Worm (Caenorhabditis elegans): ENCODE results near the gene sdz-37.

sdz-37 gene

ce11 chrII:10446814-10447213, 17.9 kb upstream of the sdz-37 start:
- TF ChIP-seq nhr-28 (tag; optimal IDR thresholded peaks at IDR 0.05) (no peak), rnt-1 (tag; optimal IDR thresholded peaks at IDR 0.05) (peak; percentile 52), pax-3 (tag; optimal IDR thresholded peaks at IDR 0.05) (no peak), swsn-7 (tag; optimal IDR thresholded peaks at IDR 0.05) (no peak), fkh-8 (tag; optimal IDR thresholded peaks at IDR 0.05) (no peak), tbx-2 (tag; optimal IDR thresholded peaks at IDR 0.05) (no peak), dpl-1 (GFP tag; optimal IDR thresholded peaks at IDR 0.05) (peak in 1 of 3 experiments; percentile 20), pag-3 (tag; optimal IDR thresholded peaks at IDR 0.05; ENCODE audit: borderline replicate concordance, insufficient read depth) (no peak)

DNA sequence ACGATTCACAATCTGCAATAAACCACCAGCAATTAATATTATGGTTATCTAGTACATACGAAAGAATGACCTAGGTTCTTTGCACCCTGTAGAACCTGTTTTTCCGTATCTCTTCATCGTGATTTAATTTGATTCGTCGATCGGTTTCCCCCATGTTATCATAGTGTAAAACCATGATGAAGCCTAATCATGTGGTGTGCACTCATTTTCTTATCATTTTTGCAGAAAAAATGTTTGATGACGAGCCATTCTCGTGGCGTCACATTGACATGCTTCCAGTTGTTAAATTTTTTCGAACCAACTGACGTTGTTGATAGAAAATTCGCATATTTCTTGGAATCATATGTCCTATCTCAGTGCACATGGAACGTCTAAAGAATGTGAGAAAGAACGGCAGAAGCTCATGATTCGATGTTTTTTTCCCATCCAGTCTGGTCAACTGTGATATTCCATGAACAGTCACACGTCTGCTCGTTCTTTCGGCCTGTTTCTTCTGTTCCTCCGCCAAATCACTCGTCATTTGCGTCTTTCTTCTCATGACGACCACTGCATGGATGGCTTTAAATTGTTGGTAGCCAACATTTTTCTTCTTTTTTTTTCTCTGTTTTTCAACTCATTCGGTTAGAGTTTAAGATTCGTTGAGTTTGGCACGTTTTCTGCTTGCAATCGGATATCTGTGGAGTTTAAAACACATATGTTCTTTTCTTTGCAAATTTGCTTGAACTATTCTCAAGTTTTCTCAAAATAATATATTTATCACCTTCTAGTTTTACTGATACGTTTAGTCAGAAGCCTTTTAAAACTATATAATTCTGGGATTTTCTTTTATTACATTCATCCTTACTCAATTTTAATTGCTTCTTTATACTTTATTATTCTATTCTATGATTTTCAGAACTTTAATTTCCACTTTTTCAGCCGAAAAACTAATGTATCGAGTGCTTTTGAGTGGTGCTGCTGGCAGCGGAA, 17.0 kb upstream of the sdz-37 start, which contains the start of gene ZK673.2:
ZK673.2 (plus strand) TSS at position 919 of the 969 bp plus-strand sequence.
- TF ChIP-seq egl-13 (tag; optimal IDR thresholded peaks at IDR 0.05), result no peak
- TF ChIP-seq fkh-4 (tag; optimal IDR thresholded peaks at IDR 0.05; ENCODE audit: borderline replicate concordance), result no peak
- peak; percentile 3 for TF ChIP-seq rnt-1 (tag; optimal IDR thresholded peaks at IDR 0.05)
- no peak for TF ChIP-seq C16A3.4 (tag; optimal IDR thresholded peaks at IDR 0.05)
- no peak for TF ChIP-seq unc-30 (tag; optimal IDR thresholded peaks at IDR 0.05)
- TF ChIP-seq nhr-76 (tag; optimal IDR thresholded peaks at IDR 0.05), result no peak
- TF ChIP-seq nhr-19 (GFP tag; conservative IDR thresholded peaks at IDR 0.05), result peak; percentile 45; the same call in 1 of the 2 replicates
- no peak for TF ChIP-seq nhr-47 (tag; optimal IDR thresholded peaks at IDR 0.05)
- no peak for TF ChIP-seq unc-98 (GFP tag; IDR thresholded peaks at IDR 0.05)
- TF ChIP-seq tbx-2 (tag; optimal IDR thresholded peaks at IDR 0.05), result no peak
- no peak for TF ChIP-seq aly-2 (tag; optimal IDR thresholded peaks at IDR 0.05)
- TF ChIP-seq ztf-4 (tag; optimal IDR thresholded peaks at IDR 0.05), result no peak
- TF ChIP-seq Y116A8C.19 (tag; optimal IDR thresholded peaks at IDR 0.05; ENCODE audit: borderline replicate concordance), result no peak
- no peak for TF ChIP-seq egl-27 (tag; optimal IDR thresholded peaks at IDR 0.05)
- TF ChIP-seq nhr-84 (tag; optimal IDR thresholded peaks at IDR 0.05), result no peak
- no peak; the same call in 1 of the 2 replicates for TF ChIP-seq ceh-88 (GFP tag; IDR thresholded peaks at IDR 0.05)
- TF ChIP-seq pag-3 (tag; optimal IDR thresholded peaks at IDR 0.05; ENCODE audit: borderline replicate concordance, insufficient read depth), result no peak
- TF ChIP-seq tlp-1 (tag; optimal IDR thresholded peaks at IDR 0.05), result no peak
- peak in 1 of 2 experiments; percentile 53 for TF ChIP-seq lsy-2 (tag; optimal IDR thresholded peaks at IDR 0.05)
- peak; percentile 75 for TF ChIP-seq nhr-71 (tag; optimal IDR thresholded peaks at IDR 0.05)
- peak; percentile 46 for TF ChIP-seq nhr-90 (tag; optimal IDR thresholded peaks at IDR 0.05; ENCODE audit: poor library complexity)
- TF ChIP-seq C04F5.9 (tag; optimal IDR thresholded peaks at IDR 0.05), result no peak
- TF ChIP-seq dsc-1 (tag; optimal IDR thresholded peaks at IDR 0.05), result no peak
- TF ChIP-seq ztf-11 (tag; optimal IDR thresholded peaks at IDR 0.05), result no peak
- no peak for TF ChIP-seq snpc-4 (tag; optimal IDR thresholded peaks at IDR 0.05)
- no peak for TF ChIP-seq nhr-28 (tag; optimal IDR thresholded peaks at IDR 0.05)
- no peak for TF ChIP-seq mef-2 (tag; optimal IDR thresholded peaks at IDR 0.05)
- TF ChIP-seq F16B12.6 (tag; optimal IDR thresholded peaks at IDR 0.05), result no peak
- no peak for TF ChIP-seq isw-1 (GFP tag; IDR thresholded peaks at IDR 0.05)
- no peak for TF ChIP-seq sptf-1 (tag; optimal IDR thresholded peaks at IDR 0.05)
- peak; percentile 38 for TF ChIP-seq mep-1 (tag; optimal IDR thresholded peaks at IDR 0.05)
- no peak for TF ChIP-seq unc-130 (tag; optimal IDR thresholded peaks at IDR 0.05)
- no peak for TF ChIP-seq sup-37 (GFP tag; optimal IDR thresholded peaks at IDR 0.05)
- TF ChIP-seq nhr-12 (tag; optimal IDR thresholded peaks at IDR 0.05), result no peak
- TF ChIP-seq efl-3 (GFP tag; optimal IDR thresholded peaks at IDR 0.05), result no peak
- no peak for TF ChIP-seq lir-3 (tag; optimal IDR thresholded peaks at IDR 0.05; ENCODE audit: poor library complexity)
- TF ChIP-seq xbp-1 (tag; optimal IDR thresholded peaks at IDR 0.05), result no peak
- TF ChIP-seq ces-1 (GFP tag; optimal IDR thresholded peaks at IDR 0.05), result no peak
- no peak for TF ChIP-seq hlh-4 (tag; optimal IDR thresholded peaks at IDR 0.05)
- TF ChIP-seq nhr-237 (tag; optimal IDR thresholded peaks at IDR 0.05), result no peak
- peak; percentile 74 for TF ChIP-seq elt-2 (tag; optimal IDR thresholded peaks at IDR 0.05)
- no peak for TF ChIP-seq hpl-2 (GFP tag; optimal IDR thresholded peaks at IDR 0.05)
- TF ChIP-seq sox-4 (tag; optimal IDR thresholded peaks at IDR 0.05), result no peak
- peak; percentile 32 for TF ChIP-seq nhr-11 (tag; optimal IDR thresholded peaks at IDR 0.05)
